Fruit fly (Drosophila melanogaster) whole organism, embryonic: ENCODE results near the gene Der-2.
A peak's percentile ranks its signal among the peaks of the same experiment; 100 is the strongest.

Experiments
- ATbp ChIP-seq: fragments of 200-800 bp; sonication (Bioruptor generic); optimal IDR thresholded peaks from 2 replicates; lab custom pipeline; 2017; ENCODE audit warnings: missing biosample characterization, mild to moderate bottlenecking, missing genetic modification characterization, missing genetic modification reagents
- CG10147 ChIP-seq: fragments of 200-800 bp; sonication (Bioruptor generic); optimal IDR thresholded peaks from 2 replicates; lab custom pipeline; 2019; ENCODE audit warnings: missing biosample characterization, mild to moderate bottlenecking, missing genetic modification characterization, moderate library complexity
- CG10366 ChIP-seq: fragments of 200-800 bp; sonication (Bioruptor generic); IDR thresholded peaks from 2 replicates; pipeline ENCODE4 v1.3.6; 2022; ENCODE audit warnings: missing biosample characterization, missing genetic modification characterization
- CG13624 ChIP-seq: fragments of 200-800 bp; sonication (Bioruptor generic); optimal IDR thresholded peaks from 2 replicates; lab custom pipeline; 2016; ENCODE audit warnings: missing biosample characterization, missing genetic modification characterization
- CG14050 ChIP-seq: fragments of 200-800 bp; sonication (Bioruptor generic); IDR thresholded peaks from 3 replicates; pipeline ENCODE4 v1.3.6; 2022; ENCODE audit warnings: missing biosample characterization, missing genetic modification characterization
- CG16863 ChIP-seq: fragments of 200-800 bp; sonication (Bioruptor generic); optimal IDR thresholded peaks from 3 replicates; lab custom pipeline; 2016; ENCODE audit warnings: missing biosample characterization, missing genetic modification characterization
- CG17802 ChIP-seq: fragments of 200-800 bp; sonication (Bioruptor generic); optimal IDR thresholded peaks from 2 replicates; lab custom pipeline; 2018; ENCODE audit warnings: missing biosample characterization, mild to moderate bottlenecking, missing genetic modification characterization, moderate library complexity
- CG17829 ChIP-seq: fragments of 200-800 bp; optimal IDR thresholded peaks from 2 replicates; lab custom pipeline; 2019; ENCODE audit warnings: missing biosample characterization, mild to moderate bottlenecking, missing genetic modification characterization, moderate library complexity
- CG18011 ChIP-seq: fragments of 200-800 bp; sonication (Bioruptor generic); optimal IDR thresholded peaks from 2 replicates; lab custom pipeline; 2017; ENCODE audit warnings: missing biosample characterization, missing genetic modification characterization, mild to moderate bottlenecking, moderate library complexity, missing genotype
- CG2199 ChIP-seq: fragments of 200-800 bp; sonication (Bioruptor generic); IDR thresholded peaks from 3 replicates; pipeline ENCODE4 v1.3.6; 2022; ENCODE audit warnings: missing biosample characterization, missing genetic modification characterization
- CG31224 ChIP-seq: fragments of 200-800 bp; sonication (Bioruptor generic); IDR thresholded peaks from 2 replicates; pipeline ENCODE4 v1.3.6; 2022; ENCODE audit warnings: missing biosample characterization, missing genetic modification characterization
- CG31388 ChIP-seq: fragments of 200-800 bp; sonication (Bioruptor generic); optimal IDR thresholded peaks from 2 replicates; lab custom pipeline; 2016; ENCODE audit warnings: missing biosample characterization, missing genetic modification characterization
- CG4404 ChIP-seq: fragments of 200-800 bp; sonication (Bioruptor generic); IDR thresholded peaks from 2 replicates; pipeline ENCODE4 v1.3.6; 2022; ENCODE audit warnings: missing biosample characterization, missing genetic modification characterization
- CG7357 ChIP-seq: fragments of 200-800 bp; sonication (Bioruptor generic); IDR thresholded peaks from 3 replicates; pipeline ENCODE4 v1.3.6; 2022; ENCODE audit warnings: missing biosample characterization, missing genetic modification characterization
- CG7987 ChIP-seq: fragments of 200-800 bp; sonication (Bioruptor generic); optimal IDR thresholded peaks from 2 replicates; lab custom pipeline; 2018; ENCODE audit warnings: missing biosample characterization, mild to moderate bottlenecking, missing genetic modification characterization, moderate library complexity
- Dll ChIP-seq: fragments of 200-800 bp; sonication (Bioruptor generic); IDR thresholded peaks from 4 replicates; pipeline ENCODE4 v1.3.6; 2022; ENCODE audit warnings: missing biosample characterization, missing genetic modification characterization; ENCODE audit not compliant: partially characterized antibody
- Elba2 ChIP-seq: fragments of 200-800 bp; sonication (Bioruptor generic); optimal IDR thresholded peaks from 3 replicates; lab custom pipeline; 2016; ENCODE audit warnings: missing biosample characterization, missing genetic modification characterization
- Fer3 ChIP-seq: fragments of 200-800 bp; sonication (Bioruptor generic); optimal IDR thresholded peaks from 2 replicates; lab custom pipeline; 2018; ENCODE audit warnings: missing biosample characterization, mild to moderate bottlenecking, missing genetic modification characterization, moderate library complexity
- Lhr ChIP-seq: fragments of 200-800 bp; sonication (Bioruptor generic); optimal IDR thresholded peaks from 3 replicates; lab custom pipeline; 2017; ENCODE audit warnings: mild to moderate bottlenecking, missing biosample characterization, missing genetic modification reagents, missing genetic modification characterization
- Mes4 ChIP-seq: fragments of 200-800 bp; sonication (Bioruptor generic); optimal IDR thresholded peaks from 2 replicates; lab custom pipeline; 2016; ENCODE audit warnings: missing biosample characterization, missing genetic modification characterization
- Neu2 ChIP-seq: fragments of 200-800 bp; sonication (Bioruptor generic); optimal IDR thresholded peaks from 3 replicates; lab custom pipeline; 2016; ENCODE audit warnings: missing biosample characterization, missing genetic modification characterization, borderline replicate concordance
- Spps ChIP-seq: fragments of 200-800 bp; sonication (Bioruptor generic); optimal IDR thresholded peaks from 2 replicates; lab custom pipeline; 2018; ENCODE audit warnings: missing biosample characterization, mild to moderate bottlenecking, missing genetic modification characterization
- Ssrp ChIP-seq: fragments of 200-800 bp; sonication (Bioruptor generic); optimal IDR thresholded peaks from 2 replicates; lab custom pipeline; 2018; ENCODE audit warnings: missing biosample characterization, mild to moderate bottlenecking, missing genetic modification characterization, moderate library complexity
- Usf ChIP-seq: fragments of 200-800 bp; sonication (Bioruptor generic); optimal IDR thresholded peaks from 2 replicates; lab custom pipeline; 2017; ENCODE audit warnings: missing genotype, missing biosample characterization, missing genetic modification characterization
- YL-1 ChIP-seq: fragments of 200-800 bp; sonication (Bioruptor generic); optimal IDR thresholded peaks from 3 replicates; lab custom pipeline; 2017; ENCODE audit warnings: missing biosample characterization, mild to moderate bottlenecking, missing genetic modification characterization
- bsh ChIP-seq, 2 experiments: fragments of 200-800 bp; sonication (Bioruptor generic); optimal IDR thresholded peaks; 2 replicates each; lab custom pipeline; 2017 to 2018; ENCODE audit warnings: mild to moderate bottlenecking in 2 of 2, missing biosample characterization in 2 of 2, missing genetic modification characterization in 2 of 2, moderate library complexity in 1 of 2
- cato ChIP-seq: fragments of 200-800 bp; sonication (Bioruptor generic); optimal IDR thresholded peaks from 2 replicates; lab custom pipeline; 2016; ENCODE audit warnings: missing biosample characterization, missing genetic modification characterization, borderline replicate concordance
- danr ChIP-seq: fragments of 200-800 bp; sonication (Bioruptor generic); IDR thresholded peaks from 2 replicates; pipeline ENCODE4 v1.3.6; 2022; ENCODE audit warnings: missing biosample characterization, missing genetic modification characterization
- dpn ChIP-seq, 2 experiments: fragments of 200-800 bp; sonication (Bioruptor generic); optimal IDR thresholded peaks; 3 replicates each; lab custom pipeline; 2016; ENCODE audit warnings: missing biosample characterization in 2 of 2, missing genetic modification characterization in 2 of 2
- emc ChIP-seq: fragments of 200-800 bp; sonication (Bioruptor generic); optimal IDR thresholded peaks from 2 replicates; lab custom pipeline; 2016; ENCODE audit warnings: missing biosample characterization, missing genetic modification characterization
- ems ChIP-seq: fragments of 200-800 bp; sonication (Bioruptor generic); optimal IDR thresholded peaks from 3 replicates; lab custom pipeline; 2016; ENCODE audit warnings: missing biosample characterization, missing genetic modification characterization
- fd64A ChIP-seq: fragments of 200-800 bp; sonication (Bioruptor generic); optimal IDR thresholded peaks from 3 replicates; lab custom pipeline; 2018; ENCODE audit warnings: missing biosample characterization, mild to moderate bottlenecking, missing genetic modification characterization
- gce ChIP-seq: fragments of 200-800 bp; sonication (Bioruptor generic); IDR thresholded peaks from 3 replicates; pipeline ENCODE4 v1.3.6; 2022; ENCODE audit warnings: missing biosample characterization, missing genetic modification characterization
- gfzf ChIP-seq: fragments of 200-800 bp; sonication (Bioruptor generic); optimal IDR thresholded peaks from 2 replicates; lab custom pipeline; 2016; ENCODE audit warnings: missing biosample characterization, mild to moderate bottlenecking, missing genetic modification characterization, moderate library complexity
- hbn ChIP-seq: fragments of 200-800 bp; sonication (Bioruptor generic); IDR thresholded peaks from 2 replicates; pipeline ENCODE4 v1.3.6; 2022; ENCODE audit warnings: missing biosample characterization, missing genetic modification characterization; ENCODE audit not compliant: partially characterized antibody
- maf-S ChIP-seq: fragments of 200-800 bp; sonication (Bioruptor generic); optimal IDR thresholded peaks from 2 replicates; lab custom pipeline; 2016; ENCODE audit warnings: missing biosample characterization, missing genetic modification characterization
- onecut ChIP-seq: fragments of 200-800 bp; sonication (Bioruptor generic); IDR thresholded peaks from 2 replicates; pipeline ENCODE4 v1.3.6; 2022; ENCODE audit warnings: missing biosample characterization, missing genetic modification characterization
- rib ChIP-seq: fragments of 200-800 bp; sonication (Bioruptor generic); IDR thresholded peaks from 2 replicates; pipeline ENCODE4 v1.3.6; 2022; ENCODE audit warnings: missing biosample characterization, missing genetic modification characterization
- row ChIP-seq: fragments of 200-800 bp; sonication (Bioruptor generic); IDR thresholded peaks from 3 replicates; pipeline ENCODE4 v1.3.6; 2022; ENCODE audit warnings: missing biosample characterization, missing genetic modification characterization
- salm ChIP-seq: fragments of 200-800 bp; sonication (Bioruptor generic); optimal IDR thresholded peaks from 2 replicates; lab custom pipeline; 2018; ENCODE audit warnings: missing biosample characterization, mild to moderate bottlenecking, missing genetic modification characterization
- sens-2 ChIP-seq: fragments of 200-800 bp; sonication (Bioruptor generic); IDR thresholded peaks from 2 replicates; pipeline ENCODE4 v1.3.6; 2022; ENCODE audit warnings: missing biosample characterization, missing genetic modification characterization
- sisA ChIP-seq: fragments of 200-800 bp; sonication (Bioruptor generic); IDR thresholded peaks from 2 replicates; pipeline ENCODE4 v1.3.6; 2022; ENCODE audit warnings: missing biosample characterization, missing genetic modification characterization
- slou ChIP-seq: fragments of 200-800 bp; sonication (Bioruptor generic); optimal IDR thresholded peaks from 3 replicates; lab custom pipeline; 2016; ENCODE audit warnings: missing biosample characterization, missing genetic modification characterization
- sob ChIP-seq: fragments of 200-800 bp; sonication (Bioruptor generic); IDR thresholded peaks from 2 replicates; pipeline ENCODE4 v1.3.6; 2022; ENCODE audit warnings: missing biosample characterization, missing genetic modification characterization
- sug ChIP-seq: fragments of 200-800 bp; optimal IDR thresholded peaks from 2 replicates; lab custom pipeline; 2019; ENCODE audit warnings: missing biosample characterization, mild to moderate bottlenecking, missing genetic modification characterization, moderate library complexity
- tap ChIP-seq: fragments of 200-800 bp; optimal IDR thresholded peaks from 3 replicates; lab custom pipeline; 2019; ENCODE audit warnings: missing biosample characterization, mild to moderate bottlenecking, missing genetic modification characterization, moderate library complexity
- toy ChIP-seq: fragments of 200-800 bp; sonication (Bioruptor generic); IDR thresholded peaks from 2 replicates; pipeline ENCODE4 v1.3.6; 2022; ENCODE audit warnings: missing biosample characterization, missing genetic modification characterization
- trh ChIP-seq: fragments of 200-800 bp; sonication (Bioruptor generic); optimal IDR thresholded peaks from 2 replicates; lab custom pipeline; 2016; ENCODE audit warnings: missing biosample characterization, missing genetic modification characterization
- vfl ChIP-seq: fragments of 200-800 bp; sonication (Bioruptor generic); optimal IDR thresholded peaks from 2 replicates; lab custom pipeline; 2016; ENCODE audit warnings: missing biosample characterization, missing genetic modification characterization
- wor ChIP-seq: fragments of 200-800 bp; sonication (Bioruptor generic); IDR thresholded peaks from 2 replicates; pipeline ENCODE4 v1.3.6; 2022; ENCODE audit warnings: missing biosample characterization, missing genetic modification characterization
- yki ChIP-seq: fragments of >200 bp; optimal IDR thresholded peaks from 3 replicates; lab custom pipeline; 2018

Der-2 gene

dm6 chr3R:16442937-16443336, 41.1 kb downstream of the Der-2 start, which contains the start of the genes Ttc1 and CG14882 (continued):
- TF ChIP-seq CG13624 (GFP tag; lab: Kevin White, UChicago): peak; percentile 93
- peak; percentile 74; the same call in 1 of the 3 replicates for TF ChIP-seq CG2199 (GFP tag; lab: Robert Waterston, UW)
- peak; percentile 42 for TF ChIP-seq Elba2 (GFP tag; lab: Kevin White, UChicago)
- TF ChIP-seq bsh (GFP tag; optimal IDR thresholded peaks at IDR 0.05; lab: Kevin White, UChicago): peak; percentile 45 to 90
- peak; percentile 81 for TF ChIP-seq sug (tag; lab: Kevin White, UChicago)
- TF ChIP-seq Mes4 (GFP tag; lab: Kevin White, UChicago): peak; percentile 77
- peak; percentile 80 for TF ChIP-seq rib (GFP tag; lab: Robert Waterston, UW)
- TF ChIP-seq wor (GFP tag; lab: Robert Waterston, UW): peak; percentile 84
- TF ChIP-seq Dll (GFP tag; lab: Robert Waterston, UW): peak; percentile 53; the same call in 2 of the 4 replicates
- no peak; the same call in 1 of the 2 replicates for TF ChIP-seq danr (GFP tag; lab: Robert Waterston, UW)
- TF ChIP-seq CG7987 (GFP tag; lab: Kevin White, UChicago): peak; percentile 24
- peak; percentile 76 for TF ChIP-seq Fer3 (tag; lab: Kevin White, UChicago)
- TF ChIP-seq CG31224 (GFP tag; lab: Robert Waterston, UW): peak; percentile 38
- peak; percentile 84 for TF ChIP-seq CG17829 (tag; lab: Kevin White, UChicago)
- TF ChIP-seq dpn (GFP tag; optimal IDR thresholded peaks at IDR 0.05; lab: Kevin White, UChicago): peak; percentile 84 to 91
- TF ChIP-seq CG18011 (GFP tag; lab: Kevin White, UChicago): peak; percentile 82
- peak; percentile 74 for TF ChIP-seq slou (GFP tag; lab: Kevin White, UChicago)
- peak; percentile 53; the same call in 1 of the 2 replicates for TF ChIP-seq sisA (GFP tag; lab: Robert Waterston, UW)
- peak; percentile 87 for TF ChIP-seq CG16863 (GFP tag; lab: Kevin White, UChicago)
- peak; percentile 44 for TF ChIP-seq Spps
- peak; percentile 74 for TF ChIP-seq trh (GFP tag; lab: Kevin White, UChicago)
- TF ChIP-seq toy (GFP tag; lab: Robert Waterston, UW): 0 out of 2 replicates have a peak, but pooled peaks have one; percentile 34
- peak; percentile 72; the same call in 1 of the 2 replicates for TF ChIP-seq sens-2 (GFP tag; lab: Robert Waterston, UW)
- TF ChIP-seq onecut (GFP tag; lab: Robert Waterston, UW): peak; percentile 45
- TF ChIP-seq sob (GFP tag; lab: Robert Waterston, UW): peak; percentile 88
- TF ChIP-seq ems (GFP tag; lab: Kevin White, UChicago): peak; percentile 73
- TF ChIP-seq row (GFP tag; lab: Robert Waterston, UW): peak; percentile 95
- TF ChIP-seq cato (GFP tag; lab: Kevin White, UChicago): peak; percentile 82
- peak; percentile 48 for TF ChIP-seq Lhr (GFP tag; lab: Kevin White, UChicago)
- TF ChIP-seq tap (tag; lab: Kevin White, UChicago): no peak
- no peak for TF ChIP-seq CG17802
- TF ChIP-seq fd64A (GFP tag; lab: Kevin White, UChicago): no peak
- peak; percentile 75 for TF ChIP-seq Ssrp (tag; lab: Kevin White, UChicago)
- TF ChIP-seq gfzf (GFP tag; lab: Kevin White, UChicago): peak; percentile 13
- TF ChIP-seq CG7357 (GFP tag; lab: Robert Waterston, UW): no peak
- TF ChIP-seq maf-S: peak; percentile 81
- no peak for TF ChIP-seq yki (lab: Kevin White, UChicago)
- TF ChIP-seq YL-1: peak; percentile 38
- TF ChIP-seq gce (GFP tag; lab: Robert Waterston, UW): peak; percentile 13; the same call in 1 of the 3 replicates
- TF ChIP-seq CG31388: no peak
- TF ChIP-seq CG10147 (GFP tag; lab: Kevin White, UChicago): peak; percentile 58
- TF ChIP-seq CG10366: peak; percentile 93
- TF ChIP-seq ATbp (GFP tag; lab: Kevin White, UChicago): peak; percentile 78
- peak; percentile 29; the same call in 1 of the 2 replicates for TF ChIP-seq CG4404 (GFP tag; lab: Robert Waterston, UW)
- TF ChIP-seq CG14050: peak; percentile 92
- TF ChIP-seq salm (tag; lab: Kevin White, UChicago): peak; percentile 50
- peak; percentile 63 for TF ChIP-seq emc
- peak; percentile 43 for TF ChIP-seq Usf (GFP tag; lab: Kevin White, UChicago)
- TF ChIP-seq vfl (GFP tag; lab: Kevin White, UChicago): peak; percentile 84
- peak; percentile 58 for TF ChIP-seq hbn (GFP tag; lab: Robert Waterston, UW)
- TF ChIP-seq Neu2 (GFP tag; lab: Kevin White, UChicago): no peak
